Fruit fly (Drosophila melanogaster) whole organism: ENCODE results near the gene CG6184.

Experiments
- CG8478 ChIP-seq: fragments of >200 bp; optimal IDR thresholded peaks from 2 replicates; lab custom pipeline; 2018; ENCODE audit warnings: inconsistent platforms
- Dll ChIP-seq: fragments of >200 bp; optimal IDR thresholded peaks from 2 replicates; lab custom pipeline; 2017
- psq ChIP-seq: fragments of >200 bp; optimal IDR thresholded peaks from 2 replicates; lab custom pipeline; 2017
- usp ChIP-seq: fragments of >200 bp; optimal IDR thresholded peaks from 2 replicates; lab custom pipeline; 2017; ENCODE audit warnings: missing biosample characterization, missing genetic modification characterization, mixed read lengths

- no peak for TF ChIP-seq CG8478 (lab: Kevin White, UChicago)
- no peak for TF ChIP-seq psq (lab: Kevin White, UChicago)
- TF ChIP-seq usp, result no peak
- TF ChIP-seq Dll (lab: Kevin White, UChicago), result no peak
These were observed 431 bp downstream of the CG6184 start for dm6 chr3R:19657235-19657634.
